Fruit fly (Drosophila melanogaster): ENCODE data around the gene CG15888.

dm6 chr3R:13274257-13274796 lies 12.0 kb downstream of the CG15888 start:
- no peak for TF ChIP-seq lz (GFP tag; optimal IDR thresholded peaks at IDR 0.05)
- TF ChIP-seq CG15336 (GFP tag; IDR thresholded peaks at IDR 0.05) = no peak
- TF ChIP-seq CG16779 (tag; optimal IDR thresholded peaks at IDR 0.05) = no peak
- no peak for TF ChIP-seq OdsH (GFP tag; optimal IDR thresholded peaks at IDR 0.05)
- TF ChIP-seq CG6276 (GFP tag; optimal IDR thresholded peaks at IDR 0.05) = no peak
- no peak for TF ChIP-seq CG6163 (GFP tag; IDR thresholded peaks at IDR 0.05)
